Worm (Caenorhabditis elegans) whole organism, mixed stage, embryonic: ENCODE results near the gene W10C6.2.

Experiments
- ceh-39 ChIP-seq: fragments of 150-350 bp; optimal IDR thresholded peaks from 2 replicates; lab custom pipeline; 2014; ENCODE audit warnings: missing biosample characterization, missing genetic modification characterization
- nhr-237 ChIP-seq: fragments of 150-350 bp; optimal IDR thresholded peaks from 2 replicates; lab custom pipeline; 2014; ENCODE audit warnings: missing biosample characterization, missing genetic modification characterization
- sptf-1 ChIP-seq: sonication (generic microtip); optimal IDR thresholded peaks from 2 replicates; lab custom pipeline; 2017; ENCODE audit warnings: mild to moderate bottlenecking, missing genetic modification characterization, moderate library complexity, missing compliant biosample characterization

ce11 chrII:11126312-11127000, 4.8 kb upstream of the W10C6.2 start, which contains the start of the genes rps-9 and lsm-1:
- TF ChIP-seq ceh-39 (no peak), sptf-1 (tag; lab: Kevin White, UChicago) (no peak), nhr-237 (tag; lab: Kevin White, UChicago) (peak; percentile 50)
